Fruit fly (Drosophila melanogaster): ENCODE data around the gene Srp54.

DNA sequence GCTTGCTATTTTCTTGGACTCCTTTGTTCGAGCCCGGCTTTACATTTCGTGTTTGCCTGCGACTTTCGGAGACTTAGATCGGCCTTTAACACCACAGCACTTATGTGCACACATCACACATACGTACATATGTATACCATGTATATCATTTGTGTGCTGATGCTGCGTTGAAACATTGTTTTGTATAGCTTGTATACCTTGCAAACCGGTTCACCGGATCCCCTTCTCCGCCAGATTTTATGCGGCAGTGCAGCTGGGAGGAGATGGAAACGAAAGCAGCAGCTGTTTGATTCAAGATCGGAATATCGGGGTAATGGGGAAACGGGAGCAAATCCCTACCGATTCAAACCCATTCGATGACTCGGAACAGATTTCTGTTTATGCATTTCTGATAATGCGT lies 33.3 kb downstream of the Srp54 start:
- TF ChIP-seq Hr83 (GFP tag; optimal IDR thresholded peaks at IDR 0.05; ENCODE audit: poor library complexity, severe bottlenecking), result peak; percentile 62
- TF ChIP-seq pan (optimal IDR thresholded peaks at IDR 0.05), result no peak
- TF ChIP-seq CG9705 (GFP tag; optimal IDR thresholded peaks at IDR 0.05), result no peak
- TF ChIP-seq Myc (optimal IDR thresholded peaks at IDR 0.05), result no peak
- no peak for TF ChIP-seq Abd-B (GFP tag; optimal IDR thresholded peaks at IDR 0.05)
- no peak for TF ChIP-seq usp (GFP tag; optimal IDR thresholded peaks at IDR 0.05)
- TF ChIP-seq ey (GFP tag; optimal IDR thresholded peaks at IDR 0.05), result no peak
- no peak for TF ChIP-seq h (GFP tag; optimal IDR thresholded peaks at IDR 0.05)
- no peak for TF ChIP-seq Hnf4 (GFP tag; optimal IDR thresholded peaks at IDR 0.05)
- no peak for TF ChIP-seq woc (GFP tag; optimal IDR thresholded peaks at IDR 0.05)
- no peak for TF ChIP-seq lola (GFP tag; optimal IDR thresholded peaks at IDR 0.05)
